Worm (Caenorhabditis elegans): Measurements from ENCODE around the gene his-37.

Gene his-37

DNA sequence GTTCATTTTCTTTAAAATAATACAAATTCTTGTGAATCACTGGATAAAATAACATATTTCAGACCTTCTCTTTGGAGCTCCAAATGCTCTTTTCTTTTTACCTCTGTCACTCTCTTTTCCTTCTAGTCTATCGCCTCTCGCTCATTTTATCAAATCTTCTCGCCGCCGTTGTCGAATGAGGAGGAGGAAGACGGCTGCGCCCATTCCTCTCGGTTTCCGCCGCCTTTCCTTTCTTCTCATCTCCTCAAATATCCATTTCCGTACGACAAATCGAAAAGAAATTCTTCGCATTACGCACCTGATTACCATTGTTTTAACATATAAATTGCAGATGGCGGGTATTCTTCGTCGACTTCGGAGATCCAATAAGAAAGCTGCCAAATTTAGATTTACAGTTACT, 3.4 kb downstream of the his-37 start, which contains the start of gene ehbp-1:
Gene ehbp-1 (plus strand): TSS at position 332 of the 400 bp plus-strand sequence.
- TF ChIP-seq hmg-1.2 (GFP tag; IDR thresholded peaks at IDR 0.05) (0 out of 2 replicates have a peak, but pooled peaks have one; percentile 6), C06A6.2 (GFP tag; conservative IDR thresholded peaks at IDR 0.05) (no peak), ztf-6 (GFP tag; IDR thresholded peaks at IDR 0.05) (no peak), pbrm-1 (GFP tag; IDR thresholded peaks at IDR 0.05) (0 out of 2 replicates have a peak, but pooled peaks have one; percentile 27)

DNA sequence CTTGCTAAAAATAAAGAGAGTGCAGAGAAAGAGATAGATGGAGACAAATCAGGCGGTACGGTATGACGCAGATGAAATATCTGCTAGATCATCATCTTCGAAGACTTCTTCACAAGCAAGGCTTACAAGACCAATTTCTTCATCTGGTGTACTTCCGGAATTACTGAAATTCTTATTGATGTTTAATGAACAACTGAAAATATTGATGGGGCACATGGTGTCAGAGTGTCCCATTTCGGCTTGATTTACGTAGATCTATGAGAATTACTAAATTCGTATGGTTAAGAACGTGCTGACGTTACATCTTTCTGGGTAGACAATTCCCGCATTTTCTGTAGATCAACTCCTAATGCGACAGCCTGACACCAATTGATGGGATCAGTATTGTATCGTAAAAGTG, 9.8 kb downstream of the his-37 start:
- TF ChIP-seq attf-6 (GFP tag; IDR thresholded peaks at IDR 0.05) (no peak), bed-2 (GFP tag; IDR thresholded peaks at IDR 0.05) (no peak), lin-26 (GFP tag; IDR thresholded peaks at IDR 0.05) (no peak), rpc-1 (optimal IDR thresholded peaks at IDR 0.05) (no peak), rpc-1 (tag; optimal IDR thresholded peaks at IDR 0.05) (no peak), lsl-1 (GFP tag; optimal IDR thresholded peaks at IDR 0.05) (no peak), nhr-120 (GFP tag; IDR thresholded peaks at IDR 0.05) (no peak), aptf-2 (GFP tag; conservative IDR thresholded peaks at IDR 0.05) (no peak), T07F8.4 (tag; optimal IDR thresholded peaks at IDR 0.05) (no peak), unc-130 (GFP tag; optimal IDR thresholded peaks at IDR 0.05) (no peak), fkh-3 (tag; optimal IDR thresholded peaks at IDR 0.05) (no peak), ceh-40 (GFP tag; IDR thresholded peaks at IDR 0.05) (no peak), F10E7.11 (tag; optimal IDR thresholded peaks at IDR 0.05) (no peak), let-607 (tag; optimal IDR thresholded peaks at IDR 0.05) (no peak), snpc-1.3 (tag; optimal IDR thresholded peaks at IDR 0.05; ENCODE audit: insufficient read depth) (no peak), hsf-1 (GFP tag; IDR thresholded peaks at IDR 0.05) (no peak), ets-4 (GFP tag; optimal IDR thresholded peaks at IDR 0.05) (no peak), egl-44 (GFP tag; IDR thresholded peaks at IDR 0.05) (no peak), pha-4 (tag; optimal IDR thresholded peaks at IDR 0.05) (no peak), lsy-27 (tag; optimal IDR thresholded peaks at IDR 0.05; ENCODE audit: borderline replicate concordance, insufficient read depth) (no peak)

DNA sequence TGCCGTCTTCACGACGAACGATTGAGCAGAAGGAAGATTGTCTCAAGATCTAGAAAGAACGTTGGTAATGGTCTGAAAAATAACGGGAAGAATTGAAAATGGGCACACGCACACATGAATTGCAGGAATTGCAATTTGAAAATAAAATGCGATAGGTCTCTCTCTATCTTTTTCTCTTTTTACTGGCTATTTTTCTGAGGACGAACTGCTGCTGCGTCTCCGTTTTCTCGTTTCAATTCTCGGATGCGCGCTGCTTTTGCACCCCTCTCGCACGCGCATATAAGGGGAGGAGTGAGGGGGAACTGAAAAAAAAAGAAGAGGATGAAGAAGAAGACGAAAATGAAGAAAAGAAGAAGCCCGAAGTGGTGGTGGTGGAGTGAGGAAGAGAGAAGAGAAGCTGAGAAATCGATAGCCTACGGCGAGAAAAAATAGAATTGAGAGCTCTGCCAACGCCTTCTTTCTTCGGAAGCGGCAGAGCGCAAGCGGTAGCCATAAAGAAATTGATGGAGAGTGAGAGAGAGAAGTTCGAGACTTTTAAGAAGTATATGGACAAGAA, 14.8 kb downstream of the his-37 start, which contains the start of gene rgef-1:
Gene rgef-1 (minus strand): TSS at position 51 of the 556 bp plus-strand sequence.
- peak; percentile 30; the same call in 1 of the 2 replicates for TF ChIP-seq mcd-1 (GFP tag; IDR thresholded peaks at IDR 0.05)
- TF ChIP-seq K11D2.4 (GFP tag; IDR thresholded peaks at IDR 0.05), result 0 out of 2 replicates have a peak, but pooled peaks have one; percentile 19
- TF ChIP-seq lin-40 (tag; optimal IDR thresholded peaks at IDR 0.05), result peak; percentile 39
- TF ChIP-seq K12H6.12 (tag; optimal IDR thresholded peaks at IDR 0.05), result peak; percentile 71
- peak; percentile 91 for TF ChIP-seq zfh-2 (GFP tag; conservative IDR thresholded peaks at IDR 0.05)
- no peak for TF ChIP-seq unc-62 (GFP tag; optimal IDR thresholded peaks at IDR 0.05)
- TF ChIP-seq nfyb-1 (GFP tag; IDR thresholded peaks at IDR 0.05), result 0 out of 2 replicates have a peak, but pooled peaks have one; percentile 15
- TF ChIP-seq pbrm-1 (GFP tag; IDR thresholded peaks at IDR 0.05), result 0 out of 2 replicates have a peak, but pooled peaks have one; percentile 13
- TF ChIP-seq aptf-2 (GFP tag; conservative IDR thresholded peaks at IDR 0.05), result no peak
- 0 out of 2 replicates have a peak, but pooled peaks have one; percentile 9 for TF ChIP-seq hmg-1.2 (GFP tag; IDR thresholded peaks at IDR 0.05)
- peak in 1 of 3 experiments; percentile 16 for TF ChIP-seq lin-35 (GFP tag; optimal IDR thresholded peaks at IDR 0.05)
- TF ChIP-seq lir-1 (GFP tag; conservative IDR thresholded peaks at IDR 0.05), result no peak
- no peak for TF ChIP-seq athp-1 (tag; optimal IDR thresholded peaks at IDR 0.05)
- no peak for TF ChIP-seq ztf-3 (GFP tag; optimal IDR thresholded peaks at IDR 0.05)

Measured in whole organism, young adult.